Fruit fly (Drosophila melanogaster) whole organism, embryonic: ENCODE measurements around the gene eIF1.

Experiments
- Ada2b ChIP-seq: fragments of 200-800 bp; sonication (Bioruptor generic); IDR thresholded peaks from 2 replicates; pipeline ENCODE4 v1.3.6; 2022; ENCODE audit warnings: missing biosample characterization, missing genetic modification characterization
- B-H2 ChIP-seq: fragments of 200-800 bp; sonication (Bioruptor generic); optimal IDR thresholded peaks from 2 replicates; lab custom pipeline; 2018; ENCODE audit warnings: missing biosample characterization, mild to moderate bottlenecking, missing genetic modification characterization
- CG10431 ChIP-seq: fragments of 200-800 bp; sonication (Bioruptor generic); optimal IDR thresholded peaks from 3 replicates; lab custom pipeline; 2018; ENCODE audit warnings: missing biosample characterization, mild to moderate bottlenecking, missing genetic modification characterization
- CG12219 ChIP-seq: fragments of 200-800 bp; sonication (Bioruptor generic); optimal IDR thresholded peaks from 3 replicates; lab custom pipeline; 2018; ENCODE audit warnings: missing biosample characterization, mild to moderate bottlenecking, missing genetic modification characterization
- CG1233 ChIP-seq: fragments of 200-800 bp; sonication (Bioruptor generic); optimal IDR thresholded peaks from 4 replicates; lab custom pipeline; 2018; ENCODE audit warnings: missing biosample characterization, mild to moderate bottlenecking, missing genetic modification characterization
- CG13287 ChIP-seq: fragments of 200-800 bp; sonication (Bioruptor generic); IDR thresholded peaks from 2 replicates; pipeline ENCODE4 v1.3.6; 2022; ENCODE audit warnings: missing biosample characterization, missing genetic modification characterization; ENCODE audit not compliant: partially characterized antibody
- CG15601 ChIP-seq: fragments of 200-800 bp; sonication (Bioruptor generic); optimal IDR thresholded peaks from 3 replicates; lab custom pipeline; 2019; ENCODE audit warnings: missing biosample characterization, mild to moderate bottlenecking, missing genetic modification characterization, moderate library complexity
- CG1603 ChIP-seq: fragments of 200-800 bp; sonication (Bioruptor generic); optimal IDR thresholded peaks from 2 replicates; lab custom pipeline; 2019; ENCODE audit warnings: missing biosample characterization, mild to moderate bottlenecking, missing genetic modification characterization, moderate library complexity
- CG16813 ChIP-seq: fragments of 200-800 bp; sonication (Bioruptor generic); IDR thresholded peaks from 3 replicates; pipeline ENCODE4 v1.3.6; 2022; ENCODE audit warnings: missing biosample characterization, missing genetic modification characterization; ENCODE audit not compliant: partially characterized antibody
- CG17186 ChIP-seq: fragments of 200-800 bp; sonication (Bioruptor generic); optimal IDR thresholded peaks from 3 replicates; lab custom pipeline; 2017; ENCODE audit warnings: missing biosample characterization, missing genetic modification reagents, missing genetic modification characterization
- CG2120 ChIP-seq: fragments of 200-800 bp; sonication (Bioruptor generic); optimal IDR thresholded peaks from 3 replicates; lab custom pipeline; 2016; ENCODE audit warnings: missing biosample characterization, missing genetic modification characterization
- CG2202 ChIP-seq: fragments of 200-800 bp; sonication (Bioruptor generic); optimal IDR thresholded peaks from 2 replicates; lab custom pipeline; 2018; ENCODE audit warnings: missing biosample characterization, mild to moderate bottlenecking, missing genetic modification characterization
- CG2889 ChIP-seq: fragments of 200-800 bp; sonication (Bioruptor generic); IDR thresholded peaks from 3 replicates; pipeline ENCODE4 v1.3.6; 2022; ENCODE audit warnings: missing biosample characterization, missing genetic modification characterization
- CG4282 ChIP-seq: fragments of 200-800 bp; sonication (Bioruptor generic); optimal IDR thresholded peaks from 2 replicates; lab custom pipeline; 2016; ENCODE audit warnings: missing biosample characterization, missing genetic modification characterization
- CG6272 ChIP-seq: fragments of 200-800 bp; sonication (Bioruptor generic); IDR thresholded peaks from 2 replicates; pipeline ENCODE4 v1.3.6; 2022; ENCODE audit warnings: missing biosample characterization, missing genetic modification characterization
- CG6765 ChIP-seq: fragments of 200-800 bp; sonication (Bioruptor generic); optimal IDR thresholded peaks from 3 replicates; lab custom pipeline; 2017; ENCODE audit warnings: missing biosample characterization, mild to moderate bottlenecking, missing genetic modification characterization
- CG9215 ChIP-seq: fragments of 200-800 bp; sonication (Bioruptor generic); IDR thresholded peaks from 2 replicates; pipeline ENCODE4 v1.3.6; 2022; ENCODE audit warnings: missing biosample characterization, missing genetic modification characterization
- Dip2 ChIP-seq: fragments of 200-800 bp; sonication (Bioruptor generic); IDR thresholded peaks from 2 replicates; pipeline ENCODE4 v1.3.6; 2022; ENCODE audit warnings: missing biosample characterization, missing genetic modification characterization
- Ets65A ChIP-seq: fragments of 200-800 bp; sonication (Bioruptor generic); peaks from one replicate; lab custom pipeline; 2016; ENCODE audit warnings: missing biosample characterization, missing genetic modification characterization
- GATAe ChIP-seq: fragments of 200-800 bp; sonication (Bioruptor generic); conservative IDR thresholded peaks from 2 replicates; pipeline ENCODE4 v1.3.6; 2022; ENCODE audit warnings: missing biosample characterization, missing genetic modification characterization
- HHEX ChIP-seq: fragments of 200-800 bp; sonication (Bioruptor generic); optimal IDR thresholded peaks from 3 replicates; lab custom pipeline; 2017; ENCODE audit warnings: missing biosample characterization, mild to moderate bottlenecking, missing genetic modification characterization, missing genetic modification reagents
- HmgZ ChIP-seq: fragments of 200-800 bp; sonication (Bioruptor generic); optimal IDR thresholded peaks from 2 replicates; lab custom pipeline; 2018; ENCODE audit warnings: missing biosample characterization, mild to moderate bottlenecking, missing genetic modification characterization
- Kr ChIP-seq: fragments of 200-800 bp; sonication (Bioruptor generic); optimal IDR thresholded peaks from 2 replicates; lab custom pipeline; 2017; ENCODE audit warnings: missing biosample characterization, mild to moderate bottlenecking, missing genetic modification characterization
- Optix ChIP-seq: fragments of 200-800 bp; sonication (Bioruptor generic); IDR thresholded peaks from 3 replicates; pipeline ENCODE4 v1.3.6; 2022; ENCODE audit warnings: missing biosample characterization, missing genetic modification characterization
- Ptx1 ChIP-seq: fragments of 200-800 bp; sonication (Bioruptor generic); IDR thresholded peaks from 2 replicates; pipeline ENCODE4 v1.3.6; 2022; ENCODE audit warnings: missing biosample characterization, missing genetic modification characterization
- Side ChIP-seq: fragments of 200-800 bp; sonication (Bioruptor generic); optimal IDR thresholded peaks from 2 replicates; lab custom pipeline; 2016; ENCODE audit warnings: missing biosample characterization, missing genetic modification characterization
- Stat92E ChIP-seq, 3 experiments: fragments of >200 bp in 2 of 3; fragments of 200-800 bp in 1 of 3; sonication (Bioruptor generic) in 1 of 3; optimal IDR thresholded peaks; 2 replicates each; lab custom pipeline; 2017 to 2019; ENCODE audit warnings: missing biosample characterization in 3 of 3, missing genetic modification characterization in 3 of 3, mild to moderate bottlenecking in 1 of 3, moderate library complexity in 1 of 3
- ab ChIP-seq: fragments of 200-800 bp; sonication (Bioruptor generic); optimal IDR thresholded peaks from 2 replicates; lab custom pipeline; 2016; ENCODE audit warnings: missing biosample characterization, missing genetic modification characterization
- ac ChIP-seq: fragments of 200-800 bp; sonication (Bioruptor generic); optimal IDR thresholded peaks from 3 replicates; lab custom pipeline; 2017; ENCODE audit warnings: missing biosample characterization, mild to moderate bottlenecking, missing genetic modification characterization
- al ChIP-seq: fragments of 200-800 bp; sonication (Bioruptor generic); IDR thresholded peaks from 2 replicates; pipeline ENCODE4 v1.3.6; 2022; ENCODE audit warnings: missing biosample characterization, missing genetic modification characterization
- aop ChIP-seq: fragments of 200-800 bp; sonication (Bioruptor generic); IDR thresholded peaks from 2 replicates; pipeline ENCODE4 v1.3.6; 2022; ENCODE audit warnings: missing biosample characterization, missing genetic modification characterization
- ap ChIP-seq: fragments of 200-800 bp; sonication (Bioruptor generic); IDR thresholded peaks from 2 replicates; pipeline ENCODE4 v1.3.6; 2022; ENCODE audit warnings: missing biosample characterization, missing genetic modification characterization
- ato ChIP-seq: fragments of 200-800 bp; sonication (Bioruptor generic); IDR thresholded peaks from 2 replicates; pipeline ENCODE4 v1.3.6; 2022; ENCODE audit warnings: missing biosample characterization, missing genetic modification characterization; ENCODE audit not compliant: partially characterized antibody
- bab2 ChIP-seq: fragments of 200-800 bp; sonication (Bioruptor generic); optimal IDR thresholded peaks from 2 replicates; lab custom pipeline; 2016; ENCODE audit warnings: missing biosample characterization, missing genetic modification characterization
- bbx ChIP-seq: fragments of 200-800 bp; sonication (Bioruptor generic); IDR thresholded peaks from 2 replicates; pipeline ENCODE4 v1.3.6; 2022; ENCODE audit warnings: missing biosample characterization, missing genetic modification characterization; ENCODE audit not compliant: partially characterized antibody
- crol ChIP-seq: fragments of 200-800 bp; sonication (Bioruptor generic); IDR thresholded peaks from 2 replicates; pipeline ENCODE4 v1.3.6; 2022; ENCODE audit warnings: missing biosample characterization, missing genetic modification characterization
- dimm ChIP-seq: fragments of 200-800 bp; sonication (Bioruptor generic); IDR thresholded peaks from 2 replicates; pipeline ENCODE4 v1.3.6; 2022; ENCODE audit warnings: missing biosample characterization, missing genetic modification characterization
- disco-r ChIP-seq: fragments of 200-800 bp; sonication (Bioruptor generic); optimal IDR thresholded peaks from 2 replicates; lab custom pipeline; 2016; ENCODE audit warnings: missing biosample characterization, missing genetic modification characterization
- fru ChIP-seq: fragments of >200 bp; optimal IDR thresholded peaks from 2 replicates; lab custom pipeline; 2017
- gfzf ChIP-seq: fragments of 200-800 bp; sonication (Bioruptor generic); optimal IDR thresholded peaks from 2 replicates; lab custom pipeline; 2016; ENCODE audit warnings: missing biosample characterization, mild to moderate bottlenecking, missing genetic modification characterization, moderate library complexity
- hkb ChIP-seq, 2 experiments: fragments of 200-800 bp in 1 of 2; fragments of >200 bp in 1 of 2; sonication (Bioruptor generic) in 1 of 2; IDR thresholded peaks in 1 of 2; optimal IDR thresholded peaks in 1 of 2; 2 replicates each; pipeline versions ENCODE4 v1.3.6 to Lab custom; 2017 to 2022; ENCODE audit warnings: missing biosample characterization in 1 of 2, missing genetic modification characterization in 1 of 2
- ind ChIP-seq: fragments of 200-800 bp; sonication (Bioruptor generic); optimal IDR thresholded peaks from 3 replicates; lab custom pipeline; 2016; ENCODE audit warnings: missing biosample characterization, missing genetic modification characterization
- insv ChIP-seq, 2 experiments: fragments of 200-800 bp; sonication (Bioruptor generic); optimal IDR thresholded peaks; 3 replicates each; lab custom pipeline; 2016 to 2018; ENCODE audit warnings: missing biosample characterization in 2 of 2, missing genetic modification characterization in 2 of 2
- mld ChIP-seq: fragments of 200-800 bp; sonication (Bioruptor generic); IDR thresholded peaks from 3 replicates; pipeline ENCODE4 v1.3.6; 2022; ENCODE audit warnings: missing biosample characterization, missing genetic modification characterization; ENCODE audit not compliant: partially characterized antibody
- pan ChIP-seq, 4 experiments: fragments of >200 bp in 3 of 4; fragments of 200-800 bp in 1 of 4; sonication (Bioruptor generic) in 1 of 4; optimal IDR thresholded peaks in 3 of 4; IDR thresholded peaks in 1 of 4; 2 replicates each; pipeline versions ENCODE4 v1.3.6 to Lab custom; 2017 to 2022; ENCODE audit warnings: missing biosample characterization in 2 of 4, missing genetic modification characterization in 2 of 4, mixed read lengths in 1 of 4
- wor ChIP-seq: fragments of 200-800 bp; sonication (Bioruptor generic); IDR thresholded peaks from 2 replicates; pipeline ENCODE4 v1.3.6; 2022; ENCODE audit warnings: missing biosample characterization, missing genetic modification characterization
- zfh1 ChIP-seq: fragments of 200-800 bp; sonication (Bioruptor generic); IDR thresholded peaks from 3 replicates; pipeline ENCODE4 v1.3.6; 2022; ENCODE audit warnings: missing biosample characterization, missing genetic modification characterization
- zfh2 ChIP-seq: fragments of 200-800 bp; sonication (Bioruptor generic); optimal IDR thresholded peaks from 2 replicates; lab custom pipeline; 2016; ENCODE audit warnings: missing biosample characterization, missing genetic modification characterization

The eIF1 gene

DNA sequence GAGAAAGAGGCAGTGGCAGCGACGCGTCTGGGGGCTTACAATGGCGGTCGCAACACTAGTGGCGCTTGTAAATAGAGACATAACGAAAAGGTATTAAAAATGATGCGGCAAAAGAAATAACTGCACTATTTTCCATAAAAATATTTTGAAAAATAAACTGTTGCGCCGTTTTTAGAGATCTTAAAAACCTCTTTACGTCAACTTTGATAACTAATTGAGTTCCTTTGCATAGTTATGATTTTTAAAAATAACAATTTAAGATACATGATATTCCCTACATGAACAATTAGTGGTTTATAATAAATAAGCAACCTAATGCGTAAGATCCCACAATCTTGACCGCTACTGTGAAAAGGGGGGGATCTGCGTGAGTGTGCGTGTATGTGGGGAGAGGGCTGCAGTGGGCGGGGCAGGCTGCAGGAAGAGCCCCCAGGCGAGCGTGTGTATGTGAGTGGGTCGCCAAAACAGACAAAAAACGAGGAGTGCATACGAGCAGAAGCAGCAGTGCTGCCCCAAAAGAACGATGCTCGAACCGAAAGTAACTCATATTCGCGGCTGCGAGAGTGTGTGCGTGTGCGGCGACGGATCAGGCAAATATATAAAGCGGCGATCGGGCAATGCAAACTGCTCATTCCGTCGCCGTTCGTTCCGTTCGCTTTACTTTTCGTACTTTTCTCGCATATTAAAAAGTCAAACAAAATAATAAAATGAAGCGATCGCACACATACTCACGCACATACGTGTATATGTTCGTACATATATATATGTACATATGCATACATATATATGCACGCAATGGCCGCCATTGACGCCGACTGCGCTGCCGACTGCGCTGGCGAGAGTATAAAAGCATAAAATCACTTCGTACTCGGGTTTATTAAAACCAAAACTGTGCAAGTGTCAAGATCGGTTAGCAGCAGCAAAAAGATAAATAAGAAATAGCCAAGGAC is 25.8 kb downstream of the eIF1 start (continued):
- TF ChIP-seq gfzf (GFP tag; lab: Kevin White, UChicago): no peak
- TF ChIP-seq GATAe (GFP tag; lab: Robert Waterston, UW): no peak
- TF ChIP-seq ab (GFP tag; lab: Kevin White, UChicago): no peak
- TF ChIP-seq fru (lab: Kevin White, UChicago): no peak
- no peak for TF ChIP-seq ac
- no peak for TF ChIP-seq CG6272 (GFP tag; lab: Robert Waterston, UW)
- no peak for TF ChIP-seq CG10431 (GFP tag; lab: Kevin White, UChicago)
- TF ChIP-seq CG9215 (GFP tag; lab: Robert Waterston, UW): no peak
- TF ChIP-seq Ada2b (GFP tag; lab: Robert Waterston, UW): no peak
- no peak for TF ChIP-seq mld
- no peak for TF ChIP-seq CG1603 (tag; lab: Kevin White, UChicago)
- no peak for TF ChIP-seq pan (optimal IDR thresholded peaks at IDR 0.05; lab: Kevin White, UChicago)
- no peak for TF ChIP-seq pan (GFP tag; optimal IDR thresholded peaks at IDR 0.05 in 1 of 2, IDR thresholded peaks at IDR 0.05 in 1 of 2)
- TF ChIP-seq disco-r (GFP tag; lab: Kevin White, UChicago): no peak
- TF ChIP-seq hkb (optimal IDR thresholded peaks at IDR 0.05; lab: Kevin White, UChicago): no peak
- TF ChIP-seq hkb (GFP tag; IDR thresholded peaks at IDR 0.05; lab: Robert Waterston, UW): peak; percentile 54; the same call in 1 of the 2 replicates
- TF ChIP-seq Kr: no peak
- no peak for TF ChIP-seq CG4282
- peak; percentile 38 for TF ChIP-seq CG12219 (GFP tag; lab: Kevin White, UChicago)
- no peak for TF ChIP-seq CG13287
- no peak for TF ChIP-seq Side (GFP tag; lab: Kevin White, UChicago)
- TF ChIP-seq CG2889 (GFP tag; lab: Robert Waterston, UW): no peak
- no peak for TF ChIP-seq Ptx1
- TF ChIP-seq bab2 (GFP tag; lab: Kevin White, UChicago): no peak
- no peak for TF ChIP-seq al (GFP tag; lab: Robert Waterston, UW)
- TF ChIP-seq CG1233 (GFP tag; lab: Kevin White, UChicago): peak; percentile 28
- TF ChIP-seq HmgZ: no peak
- TF ChIP-seq dimm (GFP tag; lab: Robert Waterston, UW): no peak
- peak; percentile 45 for TF ChIP-seq ind (GFP tag; lab: Kevin White, UChicago)
- TF ChIP-seq CG17186 (GFP tag; lab: Kevin White, UChicago): no peak
- no peak for TF ChIP-seq aop (GFP tag; lab: Robert Waterston, UW)
- peak; percentile 92 for TF ChIP-seq Ets65A
- TF ChIP-seq Dip2 (GFP tag; lab: Robert Waterston, UW): no peak
- TF ChIP-seq CG15601: peak; percentile 31
- TF ChIP-seq CG16813: no peak
- TF ChIP-seq crol (GFP tag; lab: Robert Waterston, UW): peak; percentile 45; the same call in 1 of the 2 replicates
- TF ChIP-seq CG6765 (GFP tag; lab: Kevin White, UChicago): no peak
- TF ChIP-seq ato: no peak
- no peak for TF ChIP-seq insv (GFP tag; optimal IDR thresholded peaks at IDR 0.05; lab: Kevin White, UChicago)
- TF ChIP-seq B-H2 (GFP tag; lab: Kevin White, UChicago): no peak
- no peak for TF ChIP-seq Optix (GFP tag; lab: Robert Waterston, UW)
- peak; percentile 18 for TF ChIP-seq HHEX (GFP tag; lab: Kevin White, UChicago)
- 0 out of 2 replicates have a peak, but pooled peaks have one; percentile 4 for TF ChIP-seq ap (GFP tag; lab: Robert Waterston, UW)
- peak; percentile 47 for TF ChIP-seq CG2120 (GFP tag; lab: Kevin White, UChicago)
- no peak for TF ChIP-seq zfh1 (GFP tag; lab: Robert Waterston, UW)
- TF ChIP-seq zfh2 (GFP tag; lab: Kevin White, UChicago): no peak
- TF ChIP-seq CG2202 (tag; lab: Kevin White, UChicago): no peak
- TF ChIP-seq wor (GFP tag; lab: Robert Waterston, UW): peak; percentile 49
- no peak for TF ChIP-seq bbx (GFP tag; lab: Robert Waterston, UW)
- TF ChIP-seq Stat92E (GFP tag; optimal IDR thresholded peaks at IDR 0.05; lab: Kevin White, UChicago): no peak
